Fruit fly (Drosophila melanogaster) whole organism, embryonic: ENCODE results near the gene betaGlu.

Source experiments
- Atf6 ChIP-seq: fragments of 200-800 bp; sonication (Bioruptor generic); IDR thresholded peaks from 2 replicates; pipeline ENCODE4 v1.3.6; 2022; ENCODE audit warnings: missing biosample characterization, missing genetic modification characterization
- CG10209 ChIP-seq: fragments of 200-800 bp; sonication (Bioruptor generic); optimal IDR thresholded peaks from 3 replicates; lab custom pipeline; 2017; ENCODE audit warnings: missing biosample characterization, mild to moderate bottlenecking, missing genetic modification characterization, missing genetic modification reagents
- CG10979 ChIP-seq: fragments of 200-800 bp; sonication (Bioruptor generic); optimal IDR thresholded peaks from 2 replicates; lab custom pipeline; 2018; ENCODE audit warnings: missing biosample characterization, mild to moderate bottlenecking, missing genetic modification characterization, moderate library complexity
- CG12104 ChIP-seq: fragments of 200-800 bp; sonication (Bioruptor generic); optimal IDR thresholded peaks from 3 replicates; lab custom pipeline; 2016; ENCODE audit warnings: missing biosample characterization, missing genetic modification characterization
- CG12299 ChIP-seq: fragments of 200-800 bp; sonication (Bioruptor generic); optimal IDR thresholded peaks from 2 replicates; lab custom pipeline; 2018; ENCODE audit warnings: missing biosample characterization, mild to moderate bottlenecking, missing genetic modification characterization
- CG12744 ChIP-seq: fragments of 200-800 bp; sonication (Bioruptor generic); optimal IDR thresholded peaks from 2 replicates; lab custom pipeline; 2016; ENCODE audit warnings: missing biosample characterization, missing genetic modification characterization
- CG12769 ChIP-seq: fragments of 200-800 bp; sonication (Bioruptor generic); optimal IDR thresholded peaks from 2 replicates; lab custom pipeline; 2019; ENCODE audit warnings: missing biosample characterization, mild to moderate bottlenecking, missing genetic modification characterization, moderate library complexity
- CG15269 ChIP-seq: fragments of 200-800 bp; sonication (Bioruptor generic); optimal IDR thresholded peaks from 2 replicates; lab custom pipeline; 2018; ENCODE audit warnings: missing biosample characterization, mild to moderate bottlenecking, missing genetic modification characterization, moderate library complexity
- CG1647 ChIP-seq: fragments of 200-800 bp; sonication (Bioruptor generic); optimal IDR thresholded peaks from 3 replicates; lab custom pipeline; 2016; ENCODE audit warnings: missing biosample characterization, missing genetic modification characterization
- CG17568 ChIP-seq: fragments of 200-800 bp; sonication (Bioruptor generic); optimal IDR thresholded peaks from 2 replicates; lab custom pipeline; 2018; ENCODE audit warnings: missing biosample characterization, mild to moderate bottlenecking, missing genetic modification characterization, moderate library complexity
- CG2712 ChIP-seq: fragments of 200-800 bp; optimal IDR thresholded peaks from 3 replicates; lab custom pipeline; 2019; ENCODE audit warnings: missing biosample characterization, mild to moderate bottlenecking, missing genetic modification characterization, moderate library complexity
- CG3163 ChIP-seq: fragments of 200-800 bp; sonication (Bioruptor generic); optimal IDR thresholded peaks from 3 replicates; lab custom pipeline; 2016; ENCODE audit warnings: missing biosample characterization, missing genetic modification characterization
- CG3281 ChIP-seq: fragments of 200-800 bp; sonication (Bioruptor generic); optimal IDR thresholded peaks from 3 replicates; lab custom pipeline; 2017; ENCODE audit warnings: missing biosample characterization, mild to moderate bottlenecking, missing genetic modification characterization
- CG33213 ChIP-seq: fragments of 200-800 bp; sonication (Bioruptor generic); optimal IDR thresholded peaks from 3 replicates; lab custom pipeline; 2016; ENCODE audit warnings: missing biosample characterization, missing genetic modification characterization
- CG34224 ChIP-seq: fragments of 200-800 bp; sonication (Bioruptor generic); IDR thresholded peaks from 3 replicates; pipeline ENCODE4 v1.3.6; 2022; ENCODE audit warnings: missing biosample characterization, missing genetic modification characterization; ENCODE audit not compliant: partially characterized antibody
- CG42726 ChIP-seq: fragments of 200-800 bp; sonication (Bioruptor generic); IDR thresholded peaks from 2 replicates; pipeline ENCODE4 v1.3.6; 2022; ENCODE audit warnings: missing biosample characterization, missing genetic modification characterization; ENCODE audit not compliant: partially characterized antibody
- CG4730 ChIP-seq: fragments of 200-800 bp; sonication (Bioruptor generic); IDR thresholded peaks from 2 replicates; pipeline ENCODE4 v1.3.6; 2022; ENCODE audit warnings: missing biosample characterization, missing genetic modification characterization
- CG4820 ChIP-seq: fragments of 200-800 bp; sonication (Bioruptor generic); optimal IDR thresholded peaks from 3 replicates; lab custom pipeline; 2016; ENCODE audit warnings: missing biosample characterization, missing genetic modification characterization
- CG6683 ChIP-seq: fragments of 200-800 bp; sonication (Bioruptor generic); optimal IDR thresholded peaks from 2 replicates; lab custom pipeline; 2017; ENCODE audit warnings: missing biosample characterization, mild to moderate bottlenecking, missing genetic modification characterization, missing genetic modification reagents
- CG6791 ChIP-seq: fragments of 200-800 bp; sonication (Bioruptor generic); IDR thresholded peaks from 3 replicates; pipeline ENCODE4 v1.3.6; 2022; ENCODE audit warnings: missing biosample characterization, missing genetic modification characterization; ENCODE audit not compliant: partially characterized antibody
- CG6854 ChIP-seq: fragments of 200-800 bp; sonication (Bioruptor generic); optimal IDR thresholded peaks from 3 replicates; lab custom pipeline; 2017; ENCODE audit warnings: missing biosample characterization, mild to moderate bottlenecking, missing genetic modification characterization
- CG8478 ChIP-seq: fragments of >200 bp; optimal IDR thresholded peaks from 2 replicates; lab custom pipeline; 2018
- CG8924 ChIP-seq: fragments of 200-800 bp; optimal IDR thresholded peaks from 3 replicates; lab custom pipeline; 2019; ENCODE audit warnings: missing biosample characterization, mild to moderate bottlenecking, missing genetic modification characterization, moderate library complexity
- CkIIα-i1 ChIP-seq: fragments of 200-800 bp; sonication (Bioruptor generic); IDR thresholded peaks from 2 replicates; pipeline ENCODE4 v1.3.6; 2022; ENCODE audit warnings: missing biosample characterization, missing genetic modification characterization
- D ChIP-seq, 2 experiments: fragments of 200-800 bp in 1 of 2; fragments of >200 bp in 1 of 2; sonication (Bioruptor generic) in 1 of 2; optimal IDR thresholded peaks; 2 replicates in 1 of 2; 3 replicates in 1 of 2; lab custom pipeline; 2017; ENCODE audit warnings: mild to moderate bottlenecking in 1 of 2, missing biosample characterization in 1 of 2, missing genetic modification characterization in 1 of 2, missing genetic modification reagents in 1 of 2
- Dp ChIP-seq: fragments of 200-800 bp; sonication (Bioruptor generic); optimal IDR thresholded peaks from 2 replicates; lab custom pipeline; 2018; ENCODE audit warnings: missing biosample characterization, mild to moderate bottlenecking, missing genetic modification characterization, moderate library complexity
- Dref ChIP-seq: fragments of 200-800 bp; sonication (Bioruptor generic); IDR thresholded peaks from 2 replicates; pipeline ENCODE4 v1.3.6; 2022; ENCODE audit warnings: missing biosample characterization, missing genetic modification characterization
- GATAe ChIP-seq: fragments of 200-800 bp; sonication (Bioruptor generic); conservative IDR thresholded peaks from 2 replicates; pipeline ENCODE4 v1.3.6; 2022; ENCODE audit warnings: missing biosample characterization, missing genetic modification characterization
- HLH54F ChIP-seq: fragments of 200-800 bp; sonication (Bioruptor generic); optimal IDR thresholded peaks from 3 replicates; lab custom pipeline; 2016; ENCODE audit warnings: missing biosample characterization, missing genetic modification characterization
- Hey ChIP-seq: fragments of 200-800 bp; sonication (Bioruptor generic); optimal IDR thresholded peaks from 3 replicates; lab custom pipeline; 2018; ENCODE audit warnings: missing biosample characterization, mild to moderate bottlenecking, missing genetic modification characterization
- Lpt ChIP-seq: fragments of >200 bp; optimal IDR thresholded peaks from 2 replicates; lab custom pipeline; 2018; ENCODE audit warnings: missing biosample characterization, missing genetic modification characterization
- Ptx1 ChIP-seq: fragments of 200-800 bp; sonication (Bioruptor generic); IDR thresholded peaks from 2 replicates; pipeline ENCODE4 v1.3.6; 2022; ENCODE audit warnings: missing biosample characterization, missing genetic modification characterization
- al ChIP-seq: fragments of 200-800 bp; sonication (Bioruptor generic); IDR thresholded peaks from 2 replicates; pipeline ENCODE4 v1.3.6; 2022; ENCODE audit warnings: missing biosample characterization, missing genetic modification characterization
- ap ChIP-seq: fragments of 200-800 bp; sonication (Bioruptor generic); IDR thresholded peaks from 2 replicates; pipeline ENCODE4 v1.3.6; 2022; ENCODE audit warnings: missing biosample characterization, missing genetic modification characterization
- bowl ChIP-seq: fragments of 200-800 bp; sonication (Bioruptor generic); IDR thresholded peaks from 2 replicates; pipeline ENCODE4 v1.3.6; 2022; ENCODE audit warnings: missing biosample characterization, missing genetic modification characterization
- dmrt11E ChIP-seq: fragments of 200-800 bp; sonication (Bioruptor generic); optimal IDR thresholded peaks from 3 replicates; lab custom pipeline; 2018; ENCODE audit warnings: missing biosample characterization, mild to moderate bottlenecking, missing genetic modification characterization, moderate library complexity
- ewg ChIP-seq: fragments of 200-800 bp; sonication (Bioruptor generic); optimal IDR thresholded peaks from 3 replicates; lab custom pipeline; 2017; ENCODE audit warnings: mild to moderate bottlenecking, missing biosample characterization, missing genetic modification reagents, missing genetic modification characterization
- h ChIP-seq: fragments of >200 bp; optimal IDR thresholded peaks from 2 replicates; lab custom pipeline; 2017
- insv ChIP-seq, 2 experiments: fragments of 200-800 bp; sonication (Bioruptor generic); optimal IDR thresholded peaks; 3 replicates each; lab custom pipeline; 2016 to 2018; ENCODE audit warnings: missing biosample characterization in 2 of 2, missing genetic modification characterization in 2 of 2
- jing ChIP-seq: fragments of 200-800 bp; sonication (Bioruptor generic); optimal IDR thresholded peaks from 2 replicates; lab custom pipeline; 2018; ENCODE audit warnings: missing biosample characterization, mild to moderate bottlenecking, missing genetic modification characterization
- jumu ChIP-seq: fragments of 200-800 bp; sonication (Bioruptor generic); optimal IDR thresholded peaks from 3 replicates; lab custom pipeline; 2016; ENCODE audit warnings: missing biosample characterization, missing genetic modification characterization
- onecut ChIP-seq: fragments of 200-800 bp; sonication (Bioruptor generic); IDR thresholded peaks from 2 replicates; pipeline ENCODE4 v1.3.6; 2022; ENCODE audit warnings: missing biosample characterization, missing genetic modification characterization
- org-1 ChIP-seq: fragments of 200-800 bp; sonication (Bioruptor generic); optimal IDR thresholded peaks from 2 replicates; lab custom pipeline; 2017; ENCODE audit warnings: missing biosample characterization, missing genetic modification characterization
- p53 ChIP-seq: fragments of 200-800 bp; sonication (Bioruptor generic); optimal IDR thresholded peaks from 2 replicates; lab custom pipeline; 2016; ENCODE audit warnings: missing biosample characterization, missing genetic modification characterization
- pho ChIP-seq: fragments of 200-800 bp; sonication (Bioruptor generic); optimal IDR thresholded peaks from 2 replicates; lab custom pipeline; 2016; ENCODE audit warnings: missing biosample characterization, missing genetic modification characterization
- repo ChIP-seq: fragments of 200-800 bp; sonication (Bioruptor generic); optimal IDR thresholded peaks from 2 replicates; lab custom pipeline; 2016; ENCODE audit warnings: missing biosample characterization, missing genetic modification characterization
- sens ChIP-seq: fragments of 200-800 bp; sonication (Bioruptor generic); peaks from one replicate; lab custom pipeline; 2016; ENCODE audit warnings: missing biosample characterization, missing genetic modification characterization
- sisA ChIP-seq: fragments of 200-800 bp; sonication (Bioruptor generic); IDR thresholded peaks from 2 replicates; pipeline ENCODE4 v1.3.6; 2022; ENCODE audit warnings: missing biosample characterization, missing genetic modification characterization
- stc ChIP-seq: fragments of 200-800 bp; sonication (Bioruptor generic); IDR thresholded peaks from 2 replicates; pipeline ENCODE4 v1.3.6; 2022; ENCODE audit warnings: missing biosample characterization, missing genetic modification characterization
- unpg ChIP-seq: fragments of 200-800 bp; sonication (Bioruptor generic); optimal IDR thresholded peaks from 3 replicates; lab custom pipeline; 2018; ENCODE audit warnings: missing biosample characterization, mild to moderate bottlenecking, missing genetic modification characterization, moderate library complexity
- wor ChIP-seq: fragments of 200-800 bp; sonication (Bioruptor generic); IDR thresholded peaks from 2 replicates; pipeline ENCODE4 v1.3.6; 2022; ENCODE audit warnings: missing biosample characterization, missing genetic modification characterization
- zen ChIP-seq: fragments of 200-800 bp; sonication (Bioruptor generic); optimal IDR thresholded peaks from 3 replicates; lab custom pipeline; 2018; ENCODE audit warnings: missing biosample characterization, mild to moderate bottlenecking, missing genetic modification characterization, moderate library complexity

betaGlu gene

dm6 chr3R:31810073-31810530 is 38.5 kb upstream of the betaGlu start, which contains the start of gene Rift (continued):
- TF ChIP-seq al (GFP tag; lab: Robert Waterston, UW), result 0 out of 2 replicates have a peak, but pooled peaks have one; percentile 12
- TF ChIP-seq p53 (GFP tag; lab: Kevin White, UChicago), result no peak
- TF ChIP-seq GATAe (GFP tag; lab: Robert Waterston, UW), result no peak
- TF ChIP-seq sens, result no peak
- no peak for TF ChIP-seq CG12104 (GFP tag; lab: Kevin White, UChicago)
- peak; percentile 96 for TF ChIP-seq CG3163 (GFP tag; lab: Kevin White, UChicago)
- TF ChIP-seq Dp (GFP tag; lab: Kevin White, UChicago), result no peak
- no peak for TF ChIP-seq bowl (GFP tag; lab: Robert Waterston, UW)
- TF ChIP-seq CG42726, result no peak
- TF ChIP-seq CG8478 (lab: Kevin White, UChicago), result no peak
- TF ChIP-seq CG33213, result peak; percentile 30
- no peak for TF ChIP-seq CG12744 (GFP tag; lab: Kevin White, UChicago)
- no peak for TF ChIP-seq h
- peak; percentile 61 for TF ChIP-seq CG12769 (tag; lab: Kevin White, UChicago)
- TF ChIP-seq CG10979 (tag; lab: Kevin White, UChicago), result peak; percentile 22
- no peak for TF ChIP-seq ap (GFP tag; lab: Robert Waterston, UW)
- peak; percentile 48 for TF ChIP-seq CG8924 (tag; lab: Kevin White, UChicago)
- TF ChIP-seq ewg (GFP tag; lab: Kevin White, UChicago), result peak; percentile 13
- TF ChIP-seq CG1647, result no peak
- no peak for TF ChIP-seq jing (GFP tag; lab: Kevin White, UChicago)
- no peak for TF ChIP-seq CkIIα-i1 (GFP tag; lab: Robert Waterston, UW)
- no peak for TF ChIP-seq sisA (GFP tag; lab: Robert Waterston, UW)
- TF ChIP-seq CG4730 (GFP tag; lab: Robert Waterston, UW), result no peak
- peak; percentile 7 for TF ChIP-seq pho (GFP tag; lab: Kevin White, UChicago)
- TF ChIP-seq jumu (GFP tag; lab: Kevin White, UChicago), result no peak
- peak; percentile 65 for TF ChIP-seq CG2712
- TF ChIP-seq Dref (GFP tag; lab: Robert Waterston, UW), result no peak
- TF ChIP-seq insv (GFP tag; optimal IDR thresholded peaks at IDR 0.05; lab: Kevin White, UChicago), result no peak
- peak; percentile 40 for TF ChIP-seq CG12299 (tag; lab: Kevin White, UChicago)
- TF ChIP-seq CG15269 (tag; lab: Kevin White, UChicago), result peak; percentile 59
- no peak for TF ChIP-seq CG6683 (GFP tag; lab: Kevin White, UChicago)
- no peak for TF ChIP-seq Hey (tag; lab: Kevin White, UChicago)
- TF ChIP-seq CG3281 (GFP tag; lab: Kevin White, UChicago), result peak; percentile 45
- TF ChIP-seq repo (GFP tag; lab: Kevin White, UChicago), result no peak
- TF ChIP-seq dmrt11E (tag; lab: Kevin White, UChicago), result no peak
- no peak for TF ChIP-seq Lpt
- TF ChIP-seq CG6854, result no peak
- TF ChIP-seq zen (tag; lab: Kevin White, UChicago), result no peak
- TF ChIP-seq org-1 (GFP tag; lab: Kevin White, UChicago), result no peak
- no peak for TF ChIP-seq wor (GFP tag; lab: Robert Waterston, UW)
- no peak for TF ChIP-seq CG4820
- peak; percentile 6; the same call in 1 of the 2 replicates for TF ChIP-seq onecut (GFP tag; lab: Robert Waterston, UW)
- TF ChIP-seq stc (GFP tag; lab: Robert Waterston, UW), result 0 out of 2 replicates have a peak, but pooled peaks have one; percentile 40
- peak; percentile 55 for TF ChIP-seq Ptx1
- peak; percentile 32 for TF ChIP-seq unpg (GFP tag; lab: Kevin White, UChicago)
- 0 out of 3 replicates have a peak, but pooled peaks have one; percentile 38 for TF ChIP-seq CG34224 (GFP tag; lab: Robert Waterston, UW)
- TF ChIP-seq CG17568, result peak; percentile 33
- peak; percentile 60 for TF ChIP-seq Atf6 (GFP tag; lab: Robert Waterston, UW)
- peak; percentile 7 for TF ChIP-seq HLH54F (GFP tag; lab: Kevin White, UChicago)
- TF ChIP-seq D (optimal IDR thresholded peaks at IDR 0.05; lab: Kevin White, UChicago), result no peak
- TF ChIP-seq D (GFP tag; optimal IDR thresholded peaks at IDR 0.05; lab: Kevin White, UChicago), result no peak
- peak; percentile 26 for TF ChIP-seq CG10209 (GFP tag; lab: Kevin White, UChicago)
- TF ChIP-seq CG6791 (GFP tag; lab: Robert Waterston, UW), result no peak
